Fruit fly (Drosophila melanogaster) whole organism, prepupa: ENCODE data around the gene Sf3b2.

Experiments used
- CG11294 ChIP-seq: fragments of 200-800 bp; sonication (Bioruptor generic); IDR thresholded peaks from 2 replicates; pipeline ENCODE4 v1.3.6; 2022; ENCODE audit warnings: missing biosample characterization, missing genetic modification characterization
- CG16779 ChIP-seq: fragments of 200-800 bp; sonication (Bioruptor generic); optimal IDR thresholded peaks from 3 replicates; lab custom pipeline; 2017; ENCODE audit warnings: missing biosample characterization, mild to moderate bottlenecking, missing genetic modification characterization
- CG6276 ChIP-seq: fragments of 200-800 bp; sonication (Bioruptor generic); optimal IDR thresholded peaks from 2 replicates; lab custom pipeline; 2017; ENCODE audit warnings: missing biosample characterization, mild to moderate bottlenecking, missing genetic modification characterization
- CG8119 ChIP-seq: fragments of 200-800 bp; sonication (Bioruptor generic); IDR thresholded peaks from 3 replicates; pipeline ENCODE4 v1.3.6; 2022; ENCODE audit warnings: missing biosample characterization, missing genetic modification characterization
- CG8319 ChIP-seq: fragments of 200-800 bp; sonication (Bioruptor generic); optimal IDR thresholded peaks from 3 replicates; lab custom pipeline; 2016; ENCODE audit warnings: missing biosample characterization, missing genetic modification characterization
- Ets96B ChIP-seq: fragments of 200-800 bp; optimal IDR thresholded peaks from 2 replicates; lab custom pipeline; 2019; ENCODE audit warnings: missing biosample characterization, mild to moderate bottlenecking, missing genetic modification characterization, moderate library complexity
- Hr4 ChIP-seq: fragments of 200-800 bp; sonication (Bioruptor generic); optimal IDR thresholded peaks from 3 replicates; lab custom pipeline; 2016; ENCODE audit warnings: missing biosample characterization, missing genetic modification characterization
- Lpt ChIP-seq: fragments of 200-800 bp; sonication (Bioruptor generic); optimal IDR thresholded peaks from 3 replicates; lab custom pipeline; 2016; ENCODE audit warnings: missing biosample characterization, missing genetic modification characterization
- OdsH ChIP-seq: fragments of 200-800 bp; sonication (Bioruptor generic); optimal IDR thresholded peaks from 3 replicates; lab custom pipeline; 2016; ENCODE audit warnings: missing biosample characterization, missing genetic modification characterization
- Sox102F ChIP-seq: fragments of 200-800 bp; sonication (Bioruptor generic); optimal IDR thresholded peaks from 2 replicates; lab custom pipeline; 2016; ENCODE audit warnings: missing biosample characterization, mild to moderate bottlenecking, missing genetic modification characterization
- Sox14 ChIP-seq: fragments of 200-800 bp; sonication (Bioruptor generic); optimal IDR thresholded peaks from 3 replicates; lab custom pipeline; 2016; ENCODE audit warnings: missing biosample characterization, missing genetic modification characterization
- acj6 ChIP-seq: fragments of 200-800 bp; sonication (Bioruptor generic); optimal IDR thresholded peaks from 3 replicates; lab custom pipeline; 2016; ENCODE audit warnings: missing biosample characterization, missing genetic modification characterization
- pdm3 ChIP-seq: fragments of 200-800 bp; sonication (Bioruptor generic); optimal IDR thresholded peaks from 3 replicates; lab custom pipeline; 2016; ENCODE audit warnings: missing biosample characterization, missing genetic modification characterization

DNA sequence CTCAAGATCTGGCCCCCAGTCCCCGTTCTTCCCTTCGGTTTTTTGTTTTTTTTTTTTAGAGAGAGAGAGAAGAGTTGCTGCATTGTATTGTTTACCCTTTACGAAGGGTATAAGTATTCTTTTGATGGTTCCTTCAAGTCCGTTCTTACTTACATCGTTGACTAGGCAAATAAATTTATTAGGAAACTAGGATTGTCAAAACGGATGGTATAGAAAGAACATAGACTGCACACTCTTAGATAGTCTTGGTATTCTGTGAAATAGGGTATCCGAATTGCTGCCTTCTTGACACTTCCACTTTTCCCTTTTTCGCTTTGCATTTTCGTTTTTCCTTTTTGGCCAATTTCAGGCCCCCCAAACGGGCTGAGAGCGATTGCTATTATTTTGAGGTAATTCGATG lies 17.5 kb downstream of the Sf3b2 start:
- TF ChIP-seq CG11294 (GFP tag; lab: Robert Waterston, UW) (no peak), CG8319 (peak; percentile 65), CG6276 (GFP tag; lab: Kevin White, UChicago) (no peak), Sox14 (GFP tag; lab: Kevin White, UChicago) (peak; percentile 80), CG8119 (GFP tag; lab: Robert Waterston, UW) (peak; percentile 50; the same call in 1 of the 3 replicates), Sox102F (GFP tag; lab: Kevin White, UChicago) (peak; percentile 85), pdm3 (peak; percentile 86), Hr4 (GFP tag; lab: Kevin White, UChicago) (peak; percentile 1), Lpt (GFP tag; lab: Kevin White, UChicago) (peak; percentile 23), CG16779 (peak; percentile 40), Ets96B (tag; lab: Kevin White, UChicago) (peak; percentile 76), acj6 (GFP tag; lab: Kevin White, UChicago) (peak; percentile 83), OdsH (GFP tag; lab: Kevin White, UChicago) (peak; percentile 77)
